Worm (Caenorhabditis elegans) whole organism, late embryonic: ENCODE results near the gene wht-8.

Experiments
- F13H6.1 ChIP-seq: sonication (generic microtip); optimal IDR thresholded peaks from 2 replicates; lab custom pipeline; 2016; ENCODE audit warnings: missing genetic modification characterization, missing compliant biosample characterization
- ama-1 ChIP-seq: fragments of 150-350 bp; optimal IDR thresholded peaks from 2 replicates; lab custom pipeline; 2014
- ceh-18 ChIP-seq: sonication (generic microtip); optimal IDR thresholded peaks from 2 replicates; lab custom pipeline; 2016; ENCODE audit warnings: missing genetic modification characterization, missing compliant biosample characterization
- elt-2 ChIP-seq: sonication (generic microtip); optimal IDR thresholded peaks from 2 replicates; lab custom pipeline; 2016; ENCODE audit warnings: missing genetic modification reagents, missing genetic modification characterization, missing compliant biosample characterization
- fkh-6 ChIP-seq: sonication (generic microtip); optimal IDR thresholded peaks from 2 replicates; lab custom pipeline; 2016; ENCODE audit warnings: missing genetic modification characterization, missing compliant biosample characterization
- hlh-8 ChIP-seq: sonication (generic microtip); optimal IDR thresholded peaks from 2 replicates; lab custom pipeline; 2016; ENCODE audit warnings: missing genotype, missing genetic modification characterization, missing compliant biosample characterization
- lin-11 ChIP-seq: fragments of 200-800 bp; sonication (Bioruptor generic); optimal IDR thresholded peaks from 2 replicates; lab custom pipeline; 2018; ENCODE audit warnings: mild to moderate bottlenecking, missing genetic modification characterization, missing compliant biosample characterization
- nfya-1 ChIP-seq: sonication (generic microtip); optimal IDR thresholded peaks from 2 replicates; lab custom pipeline; 2017; ENCODE audit warnings: missing genetic modification characterization, mild to moderate bottlenecking, missing compliant biosample characterization, antibody characterized with exemption, moderate library complexity
- nhr-11 ChIP-seq: fragments of 150-350 bp; optimal IDR thresholded peaks from 2 replicates; lab custom pipeline; 2014; ENCODE audit warnings: missing biosample characterization, missing genetic modification characterization
- pha-2 ChIP-seq: sonication (generic microtip); optimal IDR thresholded peaks from 2 replicates; lab custom pipeline; 2017; ENCODE audit warnings: mild to moderate bottlenecking, missing genetic modification characterization, missing compliant biosample characterization
- rnt-1 ChIP-seq: sonication (generic microtip); optimal IDR thresholded peaks from 2 replicates; lab custom pipeline; 2016; ENCODE audit warnings: missing genetic modification characterization, missing compliant biosample characterization

DNA sequence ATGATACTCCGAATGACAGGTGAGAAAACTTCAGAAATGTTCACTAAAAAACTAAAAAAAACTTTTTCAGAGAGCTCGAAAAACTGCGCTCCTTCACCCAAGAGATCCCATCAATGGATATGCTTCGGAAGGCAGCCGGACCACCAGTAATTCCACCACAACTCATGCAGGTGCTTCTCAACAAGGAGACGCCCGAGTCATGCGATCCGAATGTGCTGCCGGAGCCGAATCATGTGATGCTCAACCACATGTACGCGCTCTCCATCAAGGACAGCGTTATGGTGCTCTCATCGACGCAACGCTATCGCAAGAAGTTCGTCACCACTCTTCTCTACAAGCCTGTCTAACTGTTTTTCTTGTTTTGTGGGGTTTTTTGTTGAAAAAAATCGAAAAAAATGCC lies 19.1 kb downstream of the wht-8 start:
- no peak for TF ChIP-seq F13H6.1 (tag; lab: Kevin White, UChicago)
- TF ChIP-seq rnt-1 (tag; lab: Kevin White, UChicago): no peak
- TF ChIP-seq pha-2: no peak
- no peak for TF ChIP-seq nfya-1 (tag; lab: Kevin White, UChicago)
- TF ChIP-seq elt-2 (tag; lab: Kevin White, UChicago): no peak
- TF ChIP-seq nhr-11 (tag; lab: Kevin White, UChicago): no peak
- TF ChIP-seq lin-11 (tag; lab: Kevin White, UChicago): no peak
- TF ChIP-seq fkh-6 (tag; lab: Kevin White, UChicago): no peak
- no peak for TF ChIP-seq ama-1 (lab: Kevin White, UChicago)
- no peak for TF ChIP-seq ceh-18
- TF ChIP-seq hlh-8 (tag; lab: Kevin White, UChicago): no peak
